Fruit fly (Drosophila melanogaster) Kc167 (cell line): Measurements from ENCODE around the gene CG42834.

Source experiments
- Myc ChIP-seq: fragments of >200 bp; optimal IDR thresholded peaks from 2 replicates; lab custom pipeline; 2017; ENCODE audit warnings: missing external identifiers
- psq ChIP-seq: fragments of >200 bp; optimal IDR thresholded peaks from 2 replicates; lab custom pipeline; 2017; ENCODE audit warnings: missing external identifiers
- ttk ChIP-seq: sonication (Bioruptor generic); optimal IDR thresholded peaks from 2 replicates; lab custom pipeline; 2017; ENCODE audit warnings: missing external identifiers

dm6 chr3R:17402434-17402833 is 16.1 kb upstream of the CG42834 start, which contains the start of gene Sur-8:
- no peak for TF ChIP-seq Myc
- TF ChIP-seq psq: no peak
- no peak for TF ChIP-seq ttk
